Worm (Caenorhabditis elegans): ENCODE results near the gene Y69A2AL.2.

The Y69A2AL.2 gene

DNA sequence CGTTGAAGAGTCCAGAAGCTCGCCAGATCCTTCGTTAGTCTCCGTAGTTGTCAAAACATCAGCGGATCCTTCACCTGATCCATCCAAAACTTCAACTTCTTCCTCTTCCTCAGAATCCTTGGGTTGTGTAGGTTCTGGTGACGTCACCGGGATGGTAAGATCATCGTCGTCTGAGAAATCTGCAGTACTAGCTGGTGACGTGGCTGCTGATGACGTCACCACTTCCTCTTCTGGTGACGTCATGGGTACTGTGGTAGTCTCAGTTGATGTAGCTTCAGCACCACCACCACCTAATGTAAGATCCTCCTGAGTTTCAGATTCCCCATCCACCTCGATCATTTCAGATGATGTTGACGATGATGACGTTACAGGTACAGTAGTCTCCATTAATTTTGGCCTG, 20.7 kb upstream of the Y69A2AL.2 start:
- no peak for TF ChIP-seq ztf-11 (tag; optimal IDR thresholded peaks at IDR 0.05)
- TF ChIP-seq mbf-1 (tag; optimal IDR thresholded peaks at IDR 0.05): no peak
- TF ChIP-seq ceh-82 (tag; optimal IDR thresholded peaks at IDR 0.05): no peak
- TF ChIP-seq lin-39 (tag; optimal IDR thresholded peaks at IDR 0.05): no peak
- TF ChIP-seq nhr-129 (tag; optimal IDR thresholded peaks at IDR 0.05): no peak
- TF ChIP-seq mab-5 (tag; optimal IDR thresholded peaks at IDR 0.05): no peak
- no peak for TF ChIP-seq zag-1 (tag; optimal IDR thresholded peaks at IDR 0.05)
- TF ChIP-seq unc-62 (GFP tag; optimal IDR thresholded peaks at IDR 0.05): no peak
- TF ChIP-seq blmp-1 (tag; optimal IDR thresholded peaks at IDR 0.05; ENCODE audit: insufficient read depth): no peak
- TF ChIP-seq elt-1 (tag; optimal IDR thresholded peaks at IDR 0.05): no peak
- TF ChIP-seq nhr-237 (tag; optimal IDR thresholded peaks at IDR 0.05): no peak
- TF ChIP-seq unc-39 (tag; optimal IDR thresholded peaks at IDR 0.05): no peak
- no peak for TF ChIP-seq lin-13 (GFP tag; optimal IDR thresholded peaks at IDR 0.05)
- no peak for TF ChIP-seq nhr-10 (tag; optimal IDR thresholded peaks at IDR 0.05)
- TF ChIP-seq dmd-4 (tag; optimal IDR thresholded peaks at IDR 0.05): no peak

DNA sequence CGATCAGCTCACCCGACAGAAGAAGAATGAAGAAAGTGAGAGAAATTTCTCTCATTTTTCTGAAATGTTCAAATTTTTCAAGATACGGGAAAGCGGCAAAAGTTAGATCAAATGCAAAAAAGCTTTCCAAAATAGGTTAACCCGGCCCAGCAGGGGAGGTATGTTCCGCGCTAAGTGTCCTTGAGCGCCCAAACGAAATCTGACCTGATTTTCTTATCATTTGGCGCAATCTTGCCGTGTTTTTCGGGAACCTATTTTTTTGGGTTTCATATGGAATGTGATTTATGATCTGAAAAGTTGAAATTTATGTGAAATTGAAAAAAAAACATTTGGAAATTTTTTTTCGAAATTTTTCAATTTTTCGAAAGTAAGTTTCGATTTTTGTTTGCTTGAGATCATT, 18.7 kb upstream of the Y69A2AL.2 start, which contains the start of gene cdh-10:
Gene cdh-10, minus strand, starts transcription at position 59 of the 400 bp plus-strand sequence.
- TF ChIP-seq lsy-2 (tag; optimal IDR thresholded peaks at IDR 0.05) (no peak), unc-62 (GFP tag; optimal IDR thresholded peaks at IDR 0.05) (no peak), unc-55 (GFP tag; optimal IDR thresholded peaks at IDR 0.05) (no peak), unc-39 (tag; optimal IDR thresholded peaks at IDR 0.05) (no peak), nhr-10 (tag; optimal IDR thresholded peaks at IDR 0.05) (no peak), skn-1 (tag; optimal IDR thresholded peaks at IDR 0.05) (no peak)

DNA sequence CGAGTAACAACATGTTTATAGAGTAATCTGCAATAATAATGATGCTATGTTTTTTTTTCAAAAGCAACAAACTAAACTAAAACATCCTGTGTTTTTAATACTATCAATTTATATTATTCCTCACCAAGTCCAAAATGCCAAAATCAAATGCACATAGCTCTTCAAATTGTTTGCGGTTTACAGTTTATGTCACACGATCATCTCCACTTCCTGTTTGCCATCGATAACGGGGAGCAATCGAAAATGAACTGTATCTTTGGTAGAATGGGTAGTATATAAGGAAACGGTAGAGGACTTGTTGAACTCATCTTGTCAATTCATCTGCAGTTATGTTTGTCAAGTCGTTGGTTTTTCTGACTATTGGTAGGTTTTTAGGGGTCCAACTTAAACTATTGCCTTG, 17.9 kb upstream of the Y69A2AL.2 start, which contains the start of gene ilys-3:
Gene ilys-3, plus strand, starts transcription at position 301 of the 400 bp plus-strand sequence.
- no peak for TF ChIP-seq ama-1 (optimal IDR thresholded peaks at IDR 0.05)
- no peak for TF ChIP-seq ztf-1 (GFP tag; conservative IDR thresholded peaks at IDR 0.05)
- no peak for TF ChIP-seq nhr-77 (tag; optimal IDR thresholded peaks at IDR 0.05)
- TF ChIP-seq ceh-82 (tag; optimal IDR thresholded peaks at IDR 0.05): no peak
- no peak for TF ChIP-seq ztf-4 (tag; optimal IDR thresholded peaks at IDR 0.05)
- no peak for TF ChIP-seq alr-1 (tag; optimal IDR thresholded peaks at IDR 0.05)
- TF ChIP-seq elt-3 (tag; optimal IDR thresholded peaks at IDR 0.05): no peak
- TF ChIP-seq lin-13 (GFP tag; optimal IDR thresholded peaks at IDR 0.05): no peak
- TF ChIP-seq C34F6.9 (tag; optimal IDR thresholded peaks at IDR 0.05): no peak

DNA sequence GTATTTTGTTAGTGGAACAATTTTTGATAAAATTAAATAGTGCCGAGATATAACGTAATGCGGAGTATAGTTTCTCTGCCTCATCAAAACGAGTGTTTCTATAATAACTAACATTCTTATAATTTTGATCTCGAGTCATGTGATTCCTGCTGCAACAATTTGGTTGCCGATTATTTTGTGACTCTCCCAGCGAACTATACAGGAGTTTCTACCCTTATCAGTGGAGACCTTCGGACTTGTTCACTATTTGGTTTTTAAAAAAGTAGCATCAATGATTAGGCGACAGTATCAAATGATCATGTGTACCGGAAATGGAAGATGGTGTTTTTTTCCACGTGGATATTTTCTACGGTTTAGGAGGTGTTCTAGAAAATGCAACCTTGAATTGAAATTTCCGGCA, 15.8 kb upstream of the Y69A2AL.2 start:
- no peak for TF ChIP-seq nhr-23 (tag; optimal IDR thresholded peaks at IDR 0.05)
- no peak for TF ChIP-seq blmp-1 (tag; optimal IDR thresholded peaks at IDR 0.05; ENCODE audit: insufficient read depth)
- TF ChIP-seq lin-13 (GFP tag; optimal IDR thresholded peaks at IDR 0.05): no peak
- no peak for TF ChIP-seq nhr-6 (tag; optimal IDR thresholded peaks at IDR 0.05)
- TF ChIP-seq snpc-4 (tag; optimal IDR thresholded peaks at IDR 0.05): no peak
- TF ChIP-seq zag-1 (tag; optimal IDR thresholded peaks at IDR 0.05): no peak
- no peak for TF ChIP-seq nhr-77 (tag; optimal IDR thresholded peaks at IDR 0.05)
- no peak for TF ChIP-seq skn-1 (tag; optimal IDR thresholded peaks at IDR 0.05)
- TF ChIP-seq aly-2 (tag; optimal IDR thresholded peaks at IDR 0.05): no peak
- no peak for TF ChIP-seq egl-27 (tag; optimal IDR thresholded peaks at IDR 0.05)
- no peak for TF ChIP-seq dmd-4 (tag; optimal IDR thresholded peaks at IDR 0.05)
- peak; percentile 14 for TF ChIP-seq gmeb-1 (tag; optimal IDR thresholded peaks at IDR 0.05)
- no peak for TF ChIP-seq ztf-4 (tag; optimal IDR thresholded peaks at IDR 0.05)
- peak; percentile 19 for TF ChIP-seq fos-1 (tag; optimal IDR thresholded peaks at IDR 0.05)
- TF ChIP-seq sma-9 (GFP tag; optimal IDR thresholded peaks at IDR 0.05): peak; percentile 31
- TF ChIP-seq sma-9 (tag; optimal IDR thresholded peaks at IDR 0.05): no peak
- TF ChIP-seq mab-5 (tag; optimal IDR thresholded peaks at IDR 0.05): no peak
- TF ChIP-seq unc-62 (GFP tag; optimal IDR thresholded peaks at IDR 0.05): no peak
- TF ChIP-seq Y55F3AM.14 (GFP tag; optimal IDR thresholded peaks at IDR 0.05): no peak
- no peak for TF ChIP-seq ztf-1 (GFP tag; conservative IDR thresholded peaks at IDR 0.05)
- TF ChIP-seq elt-1 (tag; optimal IDR thresholded peaks at IDR 0.05): no peak
- TF ChIP-seq nhr-25 (tag; optimal IDR thresholded peaks at IDR 0.05): no peak
- no peak for TF ChIP-seq elt-3 (tag; optimal IDR thresholded peaks at IDR 0.05)
- no peak for TF ChIP-seq ceh-82 (tag; optimal IDR thresholded peaks at IDR 0.05)
- no peak for TF ChIP-seq nhr-12 (tag; optimal IDR thresholded peaks at IDR 0.05)
- no peak for TF ChIP-seq nhr-237 (tag; optimal IDR thresholded peaks at IDR 0.05)
- no peak for TF ChIP-seq nhr-129 (tag; optimal IDR thresholded peaks at IDR 0.05)
